Fruit fly (Drosophila melanogaster) whole organism, adult: ENCODE data around the gene orb2.
A peak's percentile ranks its signal among the peaks of the same experiment; 100 is the strongest.

ENCODE experiments used
- CG11617 ChIP-seq: fragments of 200-800 bp; sonication (Bioruptor generic); optimal IDR thresholded peaks from 2 replicates; lab custom pipeline; 2017; ENCODE audit warnings: mild to moderate bottlenecking, missing biosample characterization, missing genetic modification reagents, missing genetic modification characterization
- CG12768 ChIP-seq: fragments of 200-800 bp; sonication (Bioruptor generic); optimal IDR thresholded peaks from 2 replicates; lab custom pipeline; 2017; ENCODE audit warnings: missing biosample characterization, missing genetic modification characterization, mild to moderate bottlenecking, moderate library complexity, missing genetic modification reagents
- CG14711 ChIP-seq: fragments of 200-800 bp; sonication (Bioruptor generic); optimal IDR thresholded peaks from 2 replicates; lab custom pipeline; 2018; ENCODE audit warnings: missing biosample characterization, mild to moderate bottlenecking, missing genetic modification characterization, moderate library complexity
- CG1620 ChIP-seq: fragments of 200-800 bp; sonication (Bioruptor generic); optimal IDR thresholded peaks from 2 replicates; lab custom pipeline; 2016; ENCODE audit warnings: missing biosample characterization, missing genetic modification characterization
- CG33017 ChIP-seq: fragments of 200-800 bp; sonication (Bioruptor generic); optimal IDR thresholded peaks from 2 replicates; lab custom pipeline; 2018; ENCODE audit warnings: missing biosample characterization, mild to moderate bottlenecking, missing genetic modification characterization, moderate library complexity
- CG5204 ChIP-seq: fragments of 200-800 bp; sonication (Bioruptor generic); optimal IDR thresholded peaks from 2 replicates; lab custom pipeline; 2016; ENCODE audit warnings: missing biosample characterization, missing genetic modification characterization
- CG7045 ChIP-seq: fragments of 200-800 bp; sonication (Bioruptor generic); optimal IDR thresholded peaks from 2 replicates; lab custom pipeline; 2017; ENCODE audit warnings: missing biosample characterization, mild to moderate bottlenecking, missing genetic modification characterization
- CG7101 ChIP-seq: fragments of 200-800 bp; sonication (Bioruptor generic); optimal IDR thresholded peaks from 2 replicates; lab custom pipeline; 2018; ENCODE audit warnings: missing biosample characterization, mild to moderate bottlenecking, missing genetic modification characterization, moderate library complexity
- Clk ChIP-seq: fragments of 200-800 bp; sonication (Bioruptor generic); optimal IDR thresholded peaks from 2 replicates; lab custom pipeline; 2017; ENCODE audit warnings: missing biosample characterization, missing genetic modification characterization
- Crg-1 ChIP-seq: fragments of 200-800 bp; sonication (Bioruptor generic); optimal IDR thresholded peaks from 2 replicates; lab custom pipeline; 2016; ENCODE audit warnings: missing biosample characterization, missing genetic modification characterization
- Hr96 ChIP-seq: fragments of 200-800 bp; sonication (Bioruptor generic); optimal IDR thresholded peaks from 2 replicates; lab custom pipeline; 2016; ENCODE audit warnings: missing biosample characterization, missing genetic modification characterization
- Mnt ChIP-seq: fragments of 200-800 bp; sonication (Bioruptor generic); optimal IDR thresholded peaks from 2 replicates; lab custom pipeline; 2016; ENCODE audit warnings: missing biosample characterization, mild to moderate bottlenecking, missing genetic modification characterization
- bab1 ChIP-seq: fragments of 200-800 bp; sonication (Bioruptor generic); optimal IDR thresholded peaks from 3 replicates; lab custom pipeline; 2019; ENCODE audit warnings: missing biosample characterization, mild to moderate bottlenecking, missing genetic modification characterization, moderate library complexity
- cic ChIP-seq: fragments of 200-800 bp; sonication (Bioruptor generic); optimal IDR thresholded peaks from 2 replicates; lab custom pipeline; 2017; ENCODE audit warnings: missing biosample characterization, mild to moderate bottlenecking, missing genetic modification characterization, moderate library complexity
- cnc ChIP-seq, 2 experiments: fragments of >200 bp; optimal IDR thresholded peaks; 2 replicates each; lab custom pipeline; 2017
- kay ChIP-seq: fragments of 200-800 bp; sonication (Bioruptor generic); peaks from one replicate; lab custom pipeline; 2016; ENCODE audit warnings: missing biosample characterization, missing genetic modification characterization, borderline replicate concordance
- ovo ChIP-seq: fragments of 200-800 bp; sonication (Bioruptor generic); optimal IDR thresholded peaks from 2 replicates; lab custom pipeline; 2016; ENCODE audit warnings: missing biosample characterization, missing genetic modification characterization
- pad ChIP-seq: fragments of 200-800 bp; sonication (Bioruptor generic); optimal IDR thresholded peaks from 3 replicates; lab custom pipeline; 2017; ENCODE audit warnings: missing biosample characterization, missing genetic modification characterization, mild to moderate bottlenecking, moderate library complexity, missing genetic modification reagents
- tj ChIP-seq: fragments of 200-800 bp; sonication (Bioruptor generic); optimal IDR thresholded peaks from 3 replicates; lab custom pipeline; 2017; ENCODE audit warnings: missing biosample characterization, mild to moderate bottlenecking, missing genetic modification characterization, moderate library complexity
- toe ChIP-seq: fragments of 200-800 bp; sonication (Bioruptor generic); optimal IDR thresholded peaks from 2 replicates; lab custom pipeline; 2016; ENCODE audit warnings: missing biosample characterization, missing genetic modification characterization

The orb2 gene

dm6 chr3L:8982044-8982443 is 27.8 kb upstream of the orb2 start:
- no peak for TF ChIP-seq pad (GFP tag; lab: Kevin White, UChicago)
- TF ChIP-seq Hr96 (GFP tag; lab: Kevin White, UChicago): no peak
- TF ChIP-seq ovo (GFP tag; lab: Kevin White, UChicago): no peak
- no peak for TF ChIP-seq toe (GFP tag; lab: Kevin White, UChicago)
- TF ChIP-seq Mnt (GFP tag; lab: Kevin White, UChicago): no peak

- TF ChIP-seq CG11617 (GFP tag; lab: Kevin White, UChicago) (no peak), CG1620 (GFP tag; lab: Kevin White, UChicago) (no peak), Crg-1 (GFP tag; lab: Kevin White, UChicago) (no peak), toe (GFP tag; lab: Kevin White, UChicago) (no peak), CG33017 (tag; lab: Kevin White, UChicago) (no peak), cic (GFP tag; lab: Kevin White, UChicago) (no peak)
These were observed 27.2 kb upstream of the orb2 start, which contains the start of gene CG13314 for dm6 chr3L:8981495-8981894. CG13314 (plus strand) TSS chr3L:8981795.

dm6 chr3L:8979780-8980179 is 25.5 kb upstream of the orb2 start, which contains the start of gene CG5644:
CG5644 (minus strand) TSS chr3L:8979880.
- TF ChIP-seq cnc (optimal IDR thresholded peaks at IDR 0.05; lab: Kevin White, UChicago): no peak
- TF ChIP-seq tj: peak; percentile 0

- TF ChIP-seq CG7101 (peak; percentile 66), CG11617 (GFP tag; lab: Kevin White, UChicago) (peak; percentile 36), ovo (GFP tag; lab: Kevin White, UChicago) (no peak), Mnt (GFP tag; lab: Kevin White, UChicago) (peak; percentile 6), Crg-1 (GFP tag; lab: Kevin White, UChicago) (peak; percentile 20), cnc (optimal IDR thresholded peaks at IDR 0.05; lab: Kevin White, UChicago) (no peak), tj (peak; percentile 21), CG5204 (GFP tag; lab: Kevin White, UChicago) (no peak), toe (GFP tag; lab: Kevin White, UChicago) (no peak), kay (GFP tag; lab: Kevin White, UChicago) (no peak), Clk (GFP tag; lab: Kevin White, UChicago) (no peak), CG14711 (peak; percentile 51), CG1620 (GFP tag; lab: Kevin White, UChicago) (no peak), Hr96 (GFP tag; lab: Kevin White, UChicago) (no peak), bab1 (GFP tag; lab: Kevin White, UChicago) (peak; percentile 38), CG7045 (GFP tag; lab: Kevin White, UChicago) (peak; percentile 53), CG12768 (GFP tag; lab: Kevin White, UChicago) (peak; percentile 31), pad (GFP tag; lab: Kevin White, UChicago) (no peak), cic (GFP tag; lab: Kevin White, UChicago) (peak; percentile 98), CG33017 (tag; lab: Kevin White, UChicago) (peak; percentile 83)
These were observed 24.6 kb upstream of the orb2 start for dm6 chr3L:8978678-8979413.

dm6 chr3L:8974478-8975477 is 20.5 kb upstream of the orb2 start, which contains the start of the genes pix and Srp68:
pix (minus strand) TSS chr3L:8974765.
Srp68 (plus strand) TSS chr3L:8975046.
- TF ChIP-seq Crg-1 (GFP tag; lab: Kevin White, UChicago): peak; percentile 86
- no peak for TF ChIP-seq toe (GFP tag; lab: Kevin White, UChicago)
- peak; percentile 70 for TF ChIP-seq CG7045 (GFP tag; lab: Kevin White, UChicago)
- peak; percentile 70 for TF ChIP-seq CG1620 (GFP tag; lab: Kevin White, UChicago)
- TF ChIP-seq Hr96 (GFP tag; lab: Kevin White, UChicago): no peak
- TF ChIP-seq Mnt (GFP tag; lab: Kevin White, UChicago): peak; percentile 82
- peak; percentile 58 for TF ChIP-seq Clk (GFP tag; lab: Kevin White, UChicago)
- peak; percentile 82 for TF ChIP-seq pad (GFP tag; lab: Kevin White, UChicago)
- peak; percentile 58 for TF ChIP-seq tj
- peak; percentile 80 for TF ChIP-seq CG7101
- no peak for TF ChIP-seq cnc (optimal IDR thresholded peaks at IDR 0.05; lab: Kevin White, UChicago)
- peak; percentile 55 for TF ChIP-seq cic (GFP tag; lab: Kevin White, UChicago)
- peak; percentile 62 for TF ChIP-seq CG33017 (tag; lab: Kevin White, UChicago)
- peak; percentile 78 for TF ChIP-seq CG12768 (GFP tag; lab: Kevin White, UChicago)
- TF ChIP-seq ovo (GFP tag; lab: Kevin White, UChicago): peak; percentile 74
- no peak for TF ChIP-seq kay (GFP tag; lab: Kevin White, UChicago)
- TF ChIP-seq bab1 (GFP tag; lab: Kevin White, UChicago): peak; percentile 54
- TF ChIP-seq CG5204 (GFP tag; lab: Kevin White, UChicago): no peak
- TF ChIP-seq CG11617 (GFP tag; lab: Kevin White, UChicago): peak; percentile 90
- peak; percentile 73 for TF ChIP-seq CG14711
